Worm (Caenorhabditis elegans) whole organism, young adult: ENCODE results near the gene bgnt-1.1.

Experiments
- ama-1 ChIP-seq, 3 experiments: fragments of 150-350 bp in 1 of 3; sonication (generic microtip) in 2 of 3; optimal IDR thresholded peaks; 2 replicates each; lab custom pipeline; 2014 to 2018; ENCODE audit warnings: missing biosample characterization in 2 of 3, missing genetic modification characterization in 2 of 3, missing genetic modification reagents in 2 of 3
- fkh-3 ChIP-seq: sonication (generic microtip); optimal IDR thresholded peaks from 2 replicates; lab custom pipeline; 2016; ENCODE audit warnings: mild to moderate bottlenecking, missing genetic modification characterization, missing compliant biosample characterization
- gei-17 ChIP-seq: fragments of 200-800 bp; sonication (Bioruptor generic); optimal IDR thresholded peaks from 2 replicates; lab custom pipeline; 2018; ENCODE audit warnings: mild to moderate bottlenecking, missing genetic modification characterization, missing compliant biosample characterization
- lin-26 ChIP-seq: fragments of 200-800 bp; sonication (Bioruptor generic); IDR thresholded peaks from 2 replicates; pipeline ENCODE4 v1.3.6; 2022; ENCODE audit warnings: missing genetic modification reagents, missing genetic modification characterization, missing compliant biosample characterization
- lir-1 ChIP-seq: fragments of 200-800 bp; sonication (Bioruptor generic); conservative IDR thresholded peaks from 2 replicates; pipeline ENCODE4 v1.3.6; 2022; ENCODE audit warnings: missing genetic modification reagents, missing genetic modification characterization, missing compliant biosample characterization
- lsl-1 ChIP-seq: fragments of 200-800 bp; sonication (Bioruptor generic); optimal IDR thresholded peaks from 2 replicates; lab custom pipeline; 2018; ENCODE audit warnings: mild to moderate bottlenecking, missing genetic modification characterization, moderate library complexity, missing compliant biosample characterization
- madf-3 ChIP-seq: fragments of 200-800 bp; sonication (Bioruptor generic); IDR thresholded peaks from 2 replicates; pipeline ENCODE4 v1.3.6; 2022; ENCODE audit warnings: missing genetic modification reagents, missing genetic modification characterization, missing compliant biosample characterization
- madf-8 ChIP-seq: fragments of 200-800 bp; sonication (Bioruptor generic); conservative IDR thresholded peaks from 2 replicates; pipeline ENCODE4 v1.3.6; 2022; ENCODE audit warnings: missing genetic modification reagents, missing genetic modification characterization, missing compliant biosample characterization
- mes-4 ChIP-seq: sonication (generic microtip); optimal IDR thresholded peaks from 2 replicates; lab custom pipeline; 2016; ENCODE audit warnings: missing genotype, missing genetic modification characterization, missing compliant biosample characterization
- nfya-1 ChIP-seq: sonication (generic microtip); optimal IDR thresholded peaks from 2 replicates; lab custom pipeline; 2017; ENCODE audit warnings: antibody characterized with exemption, missing compliant biosample characterization, missing genetic modification characterization, borderline replicate concordance; ENCODE audit not compliant: insufficient read depth
- nfyb-1 ChIP-seq: fragments of 200-800 bp; sonication (Bioruptor generic); IDR thresholded peaks from 2 replicates; pipeline ENCODE4 v1.3.6; 2022; ENCODE audit warnings: missing genetic modification reagents, missing genetic modification characterization, missing compliant biosample characterization
- pha-4 ChIP-seq: fragments of 150-350 bp; sonication (generic microtip); optimal IDR thresholded peaks from 2 replicates; lab custom pipeline; 2014; ENCODE audit warnings: missing biosample characterization, missing genetic modification reagents, missing genetic modification characterization
- rcor-1 ChIP-seq: fragments of 200-800 bp; sonication (Bioruptor generic); IDR thresholded peaks from 2 replicates; pipeline ENCODE4 v1.3.6; 2022; ENCODE audit warnings: missing genetic modification reagents, missing genetic modification characterization, missing compliant biosample characterization

ce11 chrIV:10505016-10505415, 32.4 kb downstream of the bgnt-1.1 start:
- no peak for TF ChIP-seq nfya-1
- no peak for TF ChIP-seq lsl-1
- no peak for TF ChIP-seq ama-1 (optimal IDR thresholded peaks at IDR 0.05; lab: Kevin White, UChicago)
- no peak for TF ChIP-seq ama-1 (GFP tag; optimal IDR thresholded peaks at IDR 0.05; lab: Kevin White, UChicago)
- TF ChIP-seq fkh-3 (tag; lab: Kevin White, UChicago), result no peak
- TF ChIP-seq nfyb-1 (GFP tag; lab: Robert Waterston, UW), result no peak
- no peak for TF ChIP-seq rcor-1 (GFP tag; lab: Robert Waterston, UW)
- no peak for TF ChIP-seq lin-26 (GFP tag; lab: Robert Waterston, UW)
- TF ChIP-seq pha-4 (tag; lab: Kevin White, UChicago), result no peak
- no peak for TF ChIP-seq mes-4 (tag; lab: Kevin White, UChicago)
- TF ChIP-seq madf-3 (GFP tag; lab: Robert Waterston, UW), result no peak
- no peak for TF ChIP-seq gei-17 (GFP tag; lab: Kevin White, UChicago)
- TF ChIP-seq lir-1 (GFP tag; lab: Robert Waterston, UW), result no peak
- TF ChIP-seq madf-8, result no peak
